Fruit fly (Drosophila melanogaster) whole organism, prepupa: ENCODE results near the gene DCAF12.

Experiments
- Blimp-1 ChIP-seq: fragments of 200-800 bp; sonication (Bioruptor generic); optimal IDR thresholded peaks from 3 replicates; lab custom pipeline; 2017; ENCODE audit warnings: missing biosample characterization, missing genetic modification characterization, mild to moderate bottlenecking, moderate library complexity, missing genetic modification reagents
- CG10631 ChIP-seq: fragments of 200-800 bp; sonication (Bioruptor generic); optimal IDR thresholded peaks from 2 replicates; lab custom pipeline; 2016; ENCODE audit warnings: missing biosample characterization, missing genetic modification characterization
- CG10669 ChIP-seq: fragments of 200-800 bp; sonication (Bioruptor generic); optimal IDR thresholded peaks from 3 replicates; lab custom pipeline; 2018; ENCODE audit warnings: missing biosample characterization, mild to moderate bottlenecking, missing genetic modification characterization, moderate library complexity
- CG11294 ChIP-seq: fragments of 200-800 bp; sonication (Bioruptor generic); IDR thresholded peaks from 2 replicates; pipeline ENCODE4 v1.3.6; 2022; ENCODE audit warnings: missing biosample characterization, missing genetic modification characterization
- CG11762 ChIP-seq: fragments of 200-800 bp; sonication (Bioruptor generic); optimal IDR thresholded peaks from 3 replicates; lab custom pipeline; 2016; ENCODE audit warnings: missing biosample characterization, missing genetic modification characterization; ENCODE audit not compliant: insufficient read depth
- CG11902 ChIP-seq: fragments of 200-800 bp; sonication (Bioruptor generic); optimal IDR thresholded peaks from 3 replicates; lab custom pipeline; 2016; ENCODE audit warnings: missing biosample characterization, missing genetic modification characterization
- CG15336 ChIP-seq: fragments of 200-800 bp; sonication (Bioruptor generic); IDR thresholded peaks from 2 replicates; pipeline ENCODE4 v1.3.6; 2022; ENCODE audit warnings: missing biosample characterization, missing genetic modification characterization
- CG1621 ChIP-seq: fragments of 200-800 bp; sonication (Bioruptor generic); optimal IDR thresholded peaks from 3 replicates; lab custom pipeline; 2018; ENCODE audit warnings: missing biosample characterization, mild to moderate bottlenecking, missing genetic modification characterization
- CG3032 ChIP-seq: fragments of 200-800 bp; optimal IDR thresholded peaks from 2 replicates; lab custom pipeline; 2019; ENCODE audit warnings: missing biosample characterization, mild to moderate bottlenecking, missing genetic modification characterization, moderate library complexity
- CG32006 ChIP-seq: fragments of 200-800 bp; sonication (Bioruptor generic); optimal IDR thresholded peaks from 3 replicates; lab custom pipeline; 2017; ENCODE audit warnings: missing biosample characterization, mild to moderate bottlenecking, missing genetic modification characterization
- CG34406 ChIP-seq: fragments of 200-800 bp; sonication (Bioruptor generic); optimal IDR thresholded peaks from 3 replicates; lab custom pipeline; 2016; ENCODE audit warnings: missing biosample characterization, missing genetic modification characterization
- CG6163 ChIP-seq: fragments of 200-800 bp; sonication (Bioruptor generic); IDR thresholded peaks from 3 replicates; pipeline ENCODE4 v1.3.6; 2022; ENCODE audit warnings: missing biosample characterization, missing genetic modification characterization
- CG6792 ChIP-seq: fragments of 200-800 bp; sonication (Bioruptor generic); optimal IDR thresholded peaks from 3 replicates; lab custom pipeline; 2016; ENCODE audit warnings: missing biosample characterization, missing genetic modification characterization
- CG6808 ChIP-seq: fragments of 200-800 bp; sonication (Bioruptor generic); optimal IDR thresholded peaks from 3 replicates; lab custom pipeline; 2017; ENCODE audit warnings: missing biosample characterization, missing genetic modification characterization, mild to moderate bottlenecking, moderate library complexity, missing genetic modification reagents
- CG6854 ChIP-seq: fragments of 200-800 bp; sonication (Bioruptor generic); optimal IDR thresholded peaks from 2 replicates; lab custom pipeline; 2017; ENCODE audit warnings: missing biosample characterization, mild to moderate bottlenecking, missing genetic modification characterization
- CG8319 ChIP-seq: fragments of 200-800 bp; sonication (Bioruptor generic); optimal IDR thresholded peaks from 3 replicates; lab custom pipeline; 2016; ENCODE audit warnings: missing biosample characterization, missing genetic modification characterization
- CG9139 ChIP-seq: fragments of 200-800 bp; sonication (Bioruptor generic); optimal IDR thresholded peaks from 3 replicates; lab custom pipeline; 2017; ENCODE audit warnings: missing biosample characterization, mild to moderate bottlenecking, missing genetic modification characterization
- Eip93F ChIP-seq: fragments of 200-800 bp; sonication (Bioruptor generic); optimal IDR thresholded peaks from 2 replicates; lab custom pipeline; 2016; ENCODE audit warnings: missing biosample characterization, mild to moderate bottlenecking, missing genetic modification characterization
- Ets21C ChIP-seq: fragments of 200-800 bp; sonication (Bioruptor generic); optimal IDR thresholded peaks from 3 replicates; lab custom pipeline; 2016; ENCODE audit warnings: missing biosample characterization, missing genetic modification characterization
- Ets96B ChIP-seq: fragments of 200-800 bp; optimal IDR thresholded peaks from 2 replicates; lab custom pipeline; 2019; ENCODE audit warnings: missing biosample characterization, mild to moderate bottlenecking, missing genetic modification characterization, moderate library complexity
- Gug ChIP-seq: fragments of 200-800 bp; sonication (Bioruptor generic); IDR thresholded peaks from 2 replicates; pipeline ENCODE4 v1.3.6; 2022; ENCODE audit warnings: missing biosample characterization, missing genetic modification characterization
- Lpt ChIP-seq: fragments of 200-800 bp; sonication (Bioruptor generic); optimal IDR thresholded peaks from 3 replicates; lab custom pipeline; 2016; ENCODE audit warnings: missing biosample characterization, missing genetic modification characterization
- Met ChIP-seq: fragments of 200-800 bp; sonication (Bioruptor generic); optimal IDR thresholded peaks from 3 replicates; lab custom pipeline; 2016; ENCODE audit warnings: missing biosample characterization, missing genetic modification characterization
- Smox ChIP-seq: fragments of 200-800 bp; sonication (Bioruptor generic); optimal IDR thresholded peaks from 3 replicates; lab custom pipeline; 2016; ENCODE audit warnings: missing biosample characterization, missing genetic modification characterization
- Sox102F ChIP-seq: fragments of 200-800 bp; sonication (Bioruptor generic); optimal IDR thresholded peaks from 2 replicates; lab custom pipeline; 2016; ENCODE audit warnings: missing biosample characterization, mild to moderate bottlenecking, missing genetic modification characterization
- achi ChIP-seq: fragments of 200-800 bp; sonication (Bioruptor generic); optimal IDR thresholded peaks from 3 replicates; lab custom pipeline; 2016; ENCODE audit warnings: missing biosample characterization, missing genetic modification characterization
- cyc ChIP-seq: fragments of 200-800 bp; sonication (Bioruptor generic); optimal IDR thresholded peaks from 3 replicates; lab custom pipeline; 2016; ENCODE audit warnings: missing biosample characterization, missing genetic modification characterization
- dsx ChIP-seq: fragments of 200-800 bp; optimal IDR thresholded peaks from 3 replicates; lab custom pipeline; 2019; ENCODE audit warnings: missing biosample characterization, mild to moderate bottlenecking, missing genetic modification characterization, moderate library complexity; ENCODE audit not compliant: poor library complexity, severe bottlenecking
- esn ChIP-seq: fragments of 200-800 bp; sonication (Bioruptor generic); optimal IDR thresholded peaks from 2 replicates; lab custom pipeline; 2016; ENCODE audit warnings: missing biosample characterization, mild to moderate bottlenecking, missing genetic modification characterization, moderate library complexity
- fd85E ChIP-seq: fragments of 200-800 bp; sonication (Bioruptor generic); optimal IDR thresholded peaks from 3 replicates; lab custom pipeline; 2016; ENCODE audit warnings: missing biosample characterization, missing genetic modification characterization
- fkh ChIP-seq: fragments of 200-800 bp; sonication (Bioruptor generic); optimal IDR thresholded peaks from 3 replicates; lab custom pipeline; 2017; ENCODE audit warnings: missing biosample characterization, mild to moderate bottlenecking, missing genetic modification characterization, moderate library complexity
- lz ChIP-seq: fragments of 200-800 bp; sonication (Bioruptor generic); optimal IDR thresholded peaks from 3 replicates; lab custom pipeline; 2016; ENCODE audit warnings: missing biosample characterization, missing genetic modification characterization
- net ChIP-seq: fragments of 200-800 bp; sonication (Bioruptor generic); optimal IDR thresholded peaks from 3 replicates; lab custom pipeline; 2016; ENCODE audit warnings: missing biosample characterization, missing genetic modification characterization
- pdm3 ChIP-seq: fragments of 200-800 bp; sonication (Bioruptor generic); optimal IDR thresholded peaks from 3 replicates; lab custom pipeline; 2016; ENCODE audit warnings: missing biosample characterization, missing genetic modification characterization
- svp ChIP-seq: fragments of 200-800 bp; sonication (Bioruptor generic); peaks from one replicate; lab custom pipeline; 2016; ENCODE audit warnings: missing biosample characterization, missing genetic modification characterization
- topi ChIP-seq: fragments of 200-800 bp; sonication (Bioruptor generic); optimal IDR thresholded peaks from 3 replicates; lab custom pipeline; 2016; ENCODE audit warnings: missing biosample characterization, missing genetic modification characterization

Gene DCAF12

DNA sequence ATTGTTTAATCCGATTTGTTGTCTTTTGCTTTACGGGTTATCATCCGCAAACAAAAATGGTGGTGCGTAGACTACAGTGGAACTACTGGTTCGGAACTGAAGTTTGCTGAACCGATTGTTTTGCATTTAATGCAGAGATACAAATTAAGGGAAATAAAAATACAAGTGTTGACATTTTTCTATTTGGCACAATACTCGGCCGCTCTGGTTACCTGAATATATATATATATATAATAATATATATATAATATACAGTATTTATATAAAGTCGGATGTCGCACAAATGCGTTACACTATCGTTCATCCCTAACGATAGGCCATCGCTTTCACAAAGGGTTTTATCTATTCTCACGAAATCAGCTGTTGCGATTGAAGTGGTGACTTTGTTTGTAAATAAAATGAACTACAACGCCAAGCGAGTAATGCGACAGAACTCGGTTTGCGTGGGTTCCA lies at the start of gene DCAF12, which contains the start of gene Spt3:
TSS of gene DCAF12 (minus strand) at position 204 of the 453 bp plus-strand sequence.
TSS of gene Spt3 (plus strand) at position 329 of the 453 bp plus-strand sequence.
- TF ChIP-seq CG3032 (tag; lab: Kevin White, UChicago) (peak; percentile 69), CG1621 (tag; lab: Kevin White, UChicago) (peak; percentile 94), CG34406 (peak; percentile 62), svp (peak; percentile 55), lz (GFP tag; lab: Kevin White, UChicago) (peak; percentile 30), CG11762 (GFP tag; lab: Kevin White, UChicago) (no peak), fkh (GFP tag; lab: Kevin White, UChicago) (peak; percentile 93), CG32006 (GFP tag; lab: Kevin White, UChicago) (no peak), CG8319 (GFP tag; lab: Kevin White, UChicago) (peak; percentile 18), Ets96B (tag; lab: Kevin White, UChicago) (peak; percentile 49), Gug (GFP tag; lab: Robert Waterston, UW) (0 out of 2 replicates have a peak, but pooled peaks have one; percentile 23), Met (GFP tag; lab: Kevin White, UChicago) (no peak), achi (GFP tag; lab: Kevin White, UChicago) (peak; percentile 55), esn (GFP tag; lab: Kevin White, UChicago) (peak; percentile 46), Smox (GFP tag; lab: Kevin White, UChicago) (no peak), CG10631 (GFP tag; lab: Kevin White, UChicago) (peak; percentile 64), CG6792 (no peak), Lpt (GFP tag; lab: Kevin White, UChicago) (no peak), CG11902 (GFP tag; lab: Kevin White, UChicago) (no peak), dsx (GFP tag; lab: Kevin White, UChicago) (peak; percentile 69)

- TF ChIP-seq fd85E (GFP tag; lab: Kevin White, UChicago), result no peak
- TF ChIP-seq CG10669 (GFP tag; lab: Kevin White, UChicago), result no peak
- TF ChIP-seq CG6808, result no peak
- TF ChIP-seq Ets21C (GFP tag; lab: Kevin White, UChicago), result no peak
- TF ChIP-seq topi (GFP tag; lab: Kevin White, UChicago), result no peak
- TF ChIP-seq Sox102F, result no peak
- TF ChIP-seq Gug (GFP tag; lab: Robert Waterston, UW), result no peak
- no peak for TF ChIP-seq CG6854 (GFP tag; lab: Kevin White, UChicago)
These were observed 46.0 kb upstream of the DCAF12 start, which contains the start of gene CG14740 for dm6 chr3R:12062844-12063243. TSS of gene CG14740 (minus strand) at chr3R:12062944.

DNA sequence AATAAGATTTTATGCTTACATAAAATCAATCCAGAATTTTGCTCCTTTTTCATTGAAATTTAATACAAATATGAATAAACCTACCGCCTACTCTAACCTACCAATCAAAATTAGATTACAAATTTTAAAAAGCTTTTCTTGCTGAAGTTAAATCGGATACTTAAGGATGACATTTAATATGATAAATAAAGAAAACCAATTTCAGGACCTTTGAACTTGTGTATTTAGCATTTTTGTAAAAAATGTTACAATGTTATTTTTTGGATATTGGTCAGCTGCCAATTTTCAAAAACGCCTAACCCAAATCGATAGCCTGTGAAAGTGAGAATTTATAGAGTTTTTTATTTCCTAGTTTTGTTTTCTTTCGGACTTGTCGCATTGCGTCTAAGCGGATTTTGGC lies 32.3 kb upstream of the DCAF12 start, which contains the start of gene CG14739:
TSS of gene CG14739 (minus strand) at position 101 of the 400 bp plus-strand sequence.
- TF ChIP-seq Gug (GFP tag; lab: Robert Waterston, UW), result no peak
- TF ChIP-seq Smox (GFP tag; lab: Kevin White, UChicago), result no peak
- no peak for TF ChIP-seq CG9139
- TF ChIP-seq Lpt (GFP tag; lab: Kevin White, UChicago), result no peak
- TF ChIP-seq Ets96B (tag; lab: Kevin White, UChicago), result no peak
- TF ChIP-seq cyc (GFP tag; lab: Kevin White, UChicago), result no peak
- TF ChIP-seq CG15336 (GFP tag; lab: Robert Waterston, UW), result no peak
- TF ChIP-seq dsx (GFP tag; lab: Kevin White, UChicago), result no peak
- TF ChIP-seq pdm3 (GFP tag; lab: Kevin White, UChicago), result no peak
- TF ChIP-seq Eip93F (GFP tag; lab: Kevin White, UChicago), result no peak
- TF ChIP-seq CG6163 (GFP tag; lab: Robert Waterston, UW), result no peak
- no peak for TF ChIP-seq CG3032 (tag; lab: Kevin White, UChicago)
- no peak for TF ChIP-seq CG11762 (GFP tag; lab: Kevin White, UChicago)
- no peak for TF ChIP-seq fd85E (GFP tag; lab: Kevin White, UChicago)
- TF ChIP-seq Sox102F, result no peak
- no peak for TF ChIP-seq CG6808
- TF ChIP-seq CG11294, result no peak
- no peak for TF ChIP-seq net (GFP tag; lab: Kevin White, UChicago)
- TF ChIP-seq Blimp-1, result no peak
- no peak for TF ChIP-seq achi (GFP tag; lab: Kevin White, UChicago)
